Fruit fly (Drosophila melanogaster) whole organism, embryonic: ENCODE data around the gene Taf6.
A peak's percentile ranks its signal among the peaks of the same experiment; 100 is the strongest.

Experiments used
- Adf1 ChIP-seq: fragments of 200-800 bp; sonication (Bioruptor generic); IDR thresholded peaks from 2 replicates; pipeline ENCODE4 v1.3.6; 2022; ENCODE audit warnings: missing biosample characterization, missing genetic modification characterization
- Asciz ChIP-seq: fragments of 200-800 bp; sonication (Bioruptor generic); optimal IDR thresholded peaks from 2 replicates; lab custom pipeline; 2017; ENCODE audit warnings: missing biosample characterization, mild to moderate bottlenecking, missing genetic modification characterization, missing genetic modification reagents
- CG10147 ChIP-seq: fragments of 200-800 bp; sonication (Bioruptor generic); optimal IDR thresholded peaks from 2 replicates; lab custom pipeline; 2019; ENCODE audit warnings: missing biosample characterization, mild to moderate bottlenecking, missing genetic modification characterization, moderate library complexity
- CG10959 ChIP-seq: fragments of 200-800 bp; sonication (Bioruptor generic); IDR thresholded peaks from 2 replicates; pipeline ENCODE4 v1.3.6; 2022; ENCODE audit warnings: missing biosample characterization, missing genetic modification characterization
- CG11398 ChIP-seq: fragments of 200-800 bp; sonication (Bioruptor generic); optimal IDR thresholded peaks from 2 replicates; lab custom pipeline; 2016; ENCODE audit warnings: missing biosample characterization, missing genetic modification characterization
- CG12219 ChIP-seq: fragments of 200-800 bp; sonication (Bioruptor generic); optimal IDR thresholded peaks from 3 replicates; lab custom pipeline; 2018; ENCODE audit warnings: missing biosample characterization, mild to moderate bottlenecking, missing genetic modification characterization
- CG12942 ChIP-seq: fragments of 200-800 bp; sonication (Bioruptor generic); optimal IDR thresholded peaks from 3 replicates; lab custom pipeline; 2016; ENCODE audit warnings: missing biosample characterization, missing genetic modification characterization
- CG14710 ChIP-seq: fragments of 200-800 bp; sonication (Bioruptor generic); optimal IDR thresholded peaks from 3 replicates; lab custom pipeline; 2019; ENCODE audit warnings: missing biosample characterization, mild to moderate bottlenecking, missing genetic modification characterization, moderate library complexity
- CG1602 ChIP-seq: fragments of 200-800 bp; sonication (Bioruptor generic); optimal IDR thresholded peaks from 3 replicates; lab custom pipeline; 2016; ENCODE audit warnings: missing biosample characterization, missing genetic modification characterization
- CG16779 ChIP-seq: fragments of 200-800 bp; sonication (Bioruptor generic); IDR thresholded peaks from 2 replicates; pipeline ENCODE4 v1.3.6; 2022; ENCODE audit warnings: missing biosample characterization, missing genetic modification characterization
- CG17186 ChIP-seq: fragments of 200-800 bp; sonication (Bioruptor generic); optimal IDR thresholded peaks from 3 replicates; lab custom pipeline; 2017; ENCODE audit warnings: missing biosample characterization, missing genetic modification reagents, missing genetic modification characterization
- CG17612 ChIP-seq: fragments of 200-800 bp; sonication (Bioruptor generic); IDR thresholded peaks from 2 replicates; pipeline ENCODE4 v1.3.6; 2022; ENCODE audit warnings: missing biosample characterization, missing genetic modification characterization
- CG18262 ChIP-seq: fragments of 200-800 bp; optimal IDR thresholded peaks from 3 replicates; lab custom pipeline; 2019; ENCODE audit warnings: missing biosample characterization, mild to moderate bottlenecking, missing genetic modification characterization, moderate library complexity
- CG2712 ChIP-seq: fragments of 200-800 bp; optimal IDR thresholded peaks from 3 replicates; lab custom pipeline; 2019; ENCODE audit warnings: missing biosample characterization, mild to moderate bottlenecking, missing genetic modification characterization, moderate library complexity
- CG32532 ChIP-seq: fragments of 200-800 bp; sonication (Bioruptor generic); IDR thresholded peaks from 2 replicates; pipeline ENCODE4 v1.3.6; 2022; ENCODE audit warnings: missing biosample characterization, missing genetic modification characterization
- CG33557 ChIP-seq: fragments of 200-800 bp; sonication (Bioruptor generic); optimal IDR thresholded peaks from 2 replicates; lab custom pipeline; 2019; ENCODE audit warnings: missing biosample characterization, mild to moderate bottlenecking, missing genetic modification characterization, moderate library complexity
- CG6854 ChIP-seq: fragments of 200-800 bp; sonication (Bioruptor generic); optimal IDR thresholded peaks from 3 replicates; lab custom pipeline; 2017; ENCODE audit warnings: missing biosample characterization, mild to moderate bottlenecking, missing genetic modification characterization
- CG8290 ChIP-seq, 3 experiments: fragments of 200-800 bp; sonication (Bioruptor generic); optimal IDR thresholded peaks; 2 replicates each; lab custom pipeline; 2016 to 2019; ENCODE audit warnings: missing biosample characterization in 3 of 3, missing genetic modification characterization in 3 of 3, mild to moderate bottlenecking in 2 of 3, moderate library complexity in 1 of 3
- CkIIα-i1 ChIP-seq: fragments of 200-800 bp; sonication (Bioruptor generic); IDR thresholded peaks from 2 replicates; pipeline ENCODE4 v1.3.6; 2022; ENCODE audit warnings: missing biosample characterization, missing genetic modification characterization
- Dref ChIP-seq: fragments of 200-800 bp; sonication (Bioruptor generic); IDR thresholded peaks from 2 replicates; pipeline ENCODE4 v1.3.6; 2022; ENCODE audit warnings: missing biosample characterization, missing genetic modification characterization
- Hr3 ChIP-seq: fragments of 200-800 bp; sonication (Bioruptor generic); optimal IDR thresholded peaks from 3 replicates; lab custom pipeline; 2016; ENCODE audit warnings: missing biosample characterization, missing genetic modification characterization
- Meics ChIP-seq: fragments of 200-800 bp; sonication (Bioruptor generic); optimal IDR thresholded peaks from 2 replicates; lab custom pipeline; 2017; ENCODE audit warnings: missing biosample characterization, mild to moderate bottlenecking, missing genetic modification characterization
- NFAT ChIP-seq: fragments of 200-800 bp; sonication (Bioruptor generic); IDR thresholded peaks from 2 replicates; pipeline ENCODE4 v1.3.6; 2022; ENCODE audit warnings: missing biosample characterization, missing genetic modification characterization
- Sin3A ChIP-seq: fragments of >200 bp; optimal IDR thresholded peaks from 2 replicates; lab custom pipeline; 2018
- Sry-δ ChIP-seq: fragments of 200-800 bp; sonication (Bioruptor generic); optimal IDR thresholded peaks from 2 replicates; lab custom pipeline; 2016; ENCODE audit warnings: missing biosample characterization, missing genetic modification characterization
- Tbp ChIP-seq: fragments of >200 bp; optimal IDR thresholded peaks from 2 replicates; lab custom pipeline; 2018; ENCODE audit warnings: missing biosample characterization, missing genetic modification characterization
- Vsx1 ChIP-seq: fragments of 200-800 bp; sonication (Bioruptor generic); optimal IDR thresholded peaks from 2 replicates; lab custom pipeline; 2017; ENCODE audit warnings: missing biosample characterization, mild to moderate bottlenecking, missing genetic modification characterization, missing genetic modification reagents
- bbx ChIP-seq: fragments of 200-800 bp; sonication (Bioruptor generic); IDR thresholded peaks from 2 replicates; pipeline ENCODE4 v1.3.6; 2022; ENCODE audit warnings: missing biosample characterization, missing genetic modification characterization; ENCODE audit not compliant: partially characterized antibody
- cato ChIP-seq: fragments of 200-800 bp; sonication (Bioruptor generic); optimal IDR thresholded peaks from 2 replicates; lab custom pipeline; 2016; ENCODE audit warnings: missing biosample characterization, missing genetic modification characterization, borderline replicate concordance
- cg ChIP-seq: fragments of 200-800 bp; sonication (Bioruptor generic); optimal IDR thresholded peaks from 3 replicates; lab custom pipeline; 2019; ENCODE audit warnings: missing biosample characterization, mild to moderate bottlenecking, missing genetic modification characterization, moderate library complexity
- chinmo ChIP-seq: fragments of 200-800 bp; sonication (Bioruptor generic); IDR thresholded peaks from 4 replicates; pipeline ENCODE4 v1.3.6; 2022; ENCODE audit warnings: missing biosample characterization, missing genetic modification characterization; ENCODE audit not compliant: partially characterized antibody
- corto ChIP-seq: fragments of 200-800 bp; sonication (Bioruptor generic); optimal IDR thresholded peaks from 2 replicates; lab custom pipeline; 2016; ENCODE audit warnings: missing biosample characterization, mild to moderate bottlenecking, missing genetic modification characterization, moderate library complexity
- danr ChIP-seq: fragments of 200-800 bp; sonication (Bioruptor generic); IDR thresholded peaks from 2 replicates; pipeline ENCODE4 v1.3.6; 2022; ENCODE audit warnings: missing biosample characterization, missing genetic modification characterization
- dmrt11E ChIP-seq: fragments of 200-800 bp; sonication (Bioruptor generic); optimal IDR thresholded peaks from 3 replicates; lab custom pipeline; 2018; ENCODE audit warnings: missing biosample characterization, mild to moderate bottlenecking, missing genetic modification characterization, moderate library complexity
- dpn ChIP-seq, 2 experiments: fragments of 200-800 bp; sonication (Bioruptor generic); optimal IDR thresholded peaks; 3 replicates each; lab custom pipeline; 2016; ENCODE audit warnings: missing biosample characterization in 2 of 2, missing genetic modification characterization in 2 of 2
- fd64A ChIP-seq: fragments of 200-800 bp; sonication (Bioruptor generic); optimal IDR thresholded peaks from 3 replicates; lab custom pipeline; 2018; ENCODE audit warnings: missing biosample characterization, mild to moderate bottlenecking, missing genetic modification characterization
- gcm2 ChIP-seq: fragments of 200-800 bp; sonication (Bioruptor generic); optimal IDR thresholded peaks from 2 replicates; lab custom pipeline; 2016; ENCODE audit warnings: missing biosample characterization, missing genetic modification characterization
- grau ChIP-seq: fragments of 200-800 bp; optimal IDR thresholded peaks from 3 replicates; lab custom pipeline; 2019; ENCODE audit warnings: missing biosample characterization, mild to moderate bottlenecking, missing genetic modification characterization, moderate library complexity
- mam ChIP-seq: fragments of 200-800 bp; sonication (Bioruptor generic); optimal IDR thresholded peaks from 3 replicates; lab custom pipeline; 2016; ENCODE audit warnings: missing biosample characterization, missing genetic modification characterization
- p53 ChIP-seq: fragments of 200-800 bp; sonication (Bioruptor generic); optimal IDR thresholded peaks from 2 replicates; lab custom pipeline; 2016; ENCODE audit warnings: missing biosample characterization, missing genetic modification characterization
- slp2 ChIP-seq: fragments of 200-800 bp; sonication (Bioruptor generic); optimal IDR thresholded peaks from 2 replicates; lab custom pipeline; 2016; ENCODE audit warnings: missing biosample characterization, missing genetic modification characterization
- sug ChIP-seq: fragments of 200-800 bp; optimal IDR thresholded peaks from 2 replicates; lab custom pipeline; 2019; ENCODE audit warnings: missing biosample characterization, mild to moderate bottlenecking, missing genetic modification characterization, moderate library complexity
- tgo ChIP-seq: fragments of 200-800 bp; sonication (Bioruptor generic); IDR thresholded peaks from 3 replicates; pipeline ENCODE4 v1.3.6; 2022; ENCODE audit warnings: missing biosample characterization, missing genetic modification characterization
- trem ChIP-seq: fragments of 200-800 bp; optimal IDR thresholded peaks from 3 replicates; lab custom pipeline; 2019; ENCODE audit warnings: missing biosample characterization, mild to moderate bottlenecking, missing genetic modification characterization, moderate library complexity
- tup ChIP-seq: fragments of 200-800 bp; sonication (Bioruptor generic); optimal IDR thresholded peaks from 2 replicates; lab custom pipeline; 2016; ENCODE audit warnings: missing biosample characterization, mild to moderate bottlenecking, missing genetic modification characterization, moderate library complexity
- vvl ChIP-seq: fragments of 200-800 bp; sonication (Bioruptor generic); IDR thresholded peaks from 2 replicates; pipeline ENCODE4 v1.3.6; 2022; ENCODE audit warnings: missing biosample characterization, missing genetic modification characterization
- wdn ChIP-seq: fragments of 200-800 bp; sonication (Bioruptor generic); IDR thresholded peaks from 2 replicates; pipeline ENCODE4 v1.3.6; 2022; ENCODE audit warnings: missing biosample characterization, missing genetic modification characterization
- zen2 ChIP-seq: fragments of 200-800 bp; sonication (Bioruptor generic); IDR thresholded peaks from 3 replicates; pipeline ENCODE4 v1.3.6; 2022; ENCODE audit warnings: missing biosample characterization, missing genetic modification characterization; ENCODE audit not compliant: partially characterized antibody

Gene Taf6

dm6 chr3L:19632766-19633632 lies 34.1 kb downstream of the Taf6 start (continued):
- TF ChIP-seq CG1602 (GFP tag; lab: Kevin White, UChicago) (peak; percentile 50), CG10959 (GFP tag; lab: Robert Waterston, UW) (no peak), Adf1 (GFP tag; lab: Robert Waterston, UW) (peak; percentile 57; the same call in 1 of the 2 replicates), vvl (GFP tag; lab: Robert Waterston, UW) (peak; percentile 73), gcm2 (GFP tag; lab: Kevin White, UChicago) (peak; percentile 14), cato (no peak), tgo (GFP tag; lab: Robert Waterston, UW) (peak; percentile 72; the same call in 2 of the 3 replicates), dpn (GFP tag; optimal IDR thresholded peaks at IDR 0.05; lab: Kevin White, UChicago) (peak in 1 of 2 experiments; percentile 72), CG18262 (tag; lab: Kevin White, UChicago) (peak; percentile 16), mam (GFP tag; lab: Kevin White, UChicago) (peak; percentile 13), CG10147 (peak; percentile 47), corto (GFP tag; lab: Kevin White, UChicago) (peak; percentile 53), CG11398 (GFP tag; lab: Kevin White, UChicago) (no peak), danr (GFP tag; lab: Robert Waterston, UW) (0 out of 2 replicates have a peak, but pooled peaks have one; percentile 52), slp2 (GFP tag; lab: Kevin White, UChicago) (no peak), sug (tag; lab: Kevin White, UChicago) (peak; percentile 100), cg (GFP tag; lab: Kevin White, UChicago) (peak; percentile 91), p53 (GFP tag; lab: Kevin White, UChicago) (no peak), CG17186 (no peak), Meics (GFP tag; lab: Kevin White, UChicago) (peak; percentile 74), CG32532 (GFP tag; lab: Robert Waterston, UW) (peak; percentile 82), fd64A (no peak), chinmo (GFP tag; lab: Robert Waterston, UW) (peak; percentile 82; the same call in 3 of the 4 replicates), Dref (no peak), CG16779 (GFP tag; lab: Robert Waterston, UW) (peak; percentile 59; the same call in 1 of the 2 replicates), wdn (GFP tag; lab: Robert Waterston, UW) (peak; percentile 39; the same call in 1 of the 2 replicates), CG17612 (GFP tag; lab: Robert Waterston, UW) (peak; percentile 24; the same call in 1 of the 2 replicates), CG6854 (GFP tag; lab: Kevin White, UChicago) (peak; percentile 56), Hr3 (GFP tag; lab: Kevin White, UChicago) (peak; percentile 56), CG33557 (no peak), zen2 (GFP tag; lab: Robert Waterston, UW) (no peak), dmrt11E (no peak), CkIIα-i1 (no peak), Vsx1 (peak; percentile 3), bbx (peak; percentile 52; the same call in 1 of the 2 replicates), Asciz (GFP tag; lab: Kevin White, UChicago) (no peak), Tbp (GFP tag; lab: Kevin White, UChicago) (no peak), Sry-δ (GFP tag; lab: Kevin White, UChicago) (peak; percentile 4), CG8290 (GFP tag; optimal IDR thresholded peaks at IDR 0.05; lab: Kevin White, UChicago) (no peak), CG8290 (tag; optimal IDR thresholded peaks at IDR 0.05; lab: Kevin White, UChicago) (peak in 1 of 2 experiments; percentile 70), CG14710 (tag; lab: Kevin White, UChicago) (no peak), CG12942 (no peak), Sin3A (lab: Kevin White, UChicago) (no peak), NFAT (peak; percentile 79), CG12219 (GFP tag; lab: Kevin White, UChicago) (peak; percentile 44), tup (GFP tag; lab: Kevin White, UChicago) (no peak), CG2712 (tag; lab: Kevin White, UChicago) (peak; percentile 51), grau (tag; lab: Kevin White, UChicago) (peak; percentile 95), trem (tag; lab: Kevin White, UChicago) (no peak)
